Worm (Caenorhabditis elegans): ENCODE measurements around the gene C10A4.1.

C10A4.1 gene

DNA sequence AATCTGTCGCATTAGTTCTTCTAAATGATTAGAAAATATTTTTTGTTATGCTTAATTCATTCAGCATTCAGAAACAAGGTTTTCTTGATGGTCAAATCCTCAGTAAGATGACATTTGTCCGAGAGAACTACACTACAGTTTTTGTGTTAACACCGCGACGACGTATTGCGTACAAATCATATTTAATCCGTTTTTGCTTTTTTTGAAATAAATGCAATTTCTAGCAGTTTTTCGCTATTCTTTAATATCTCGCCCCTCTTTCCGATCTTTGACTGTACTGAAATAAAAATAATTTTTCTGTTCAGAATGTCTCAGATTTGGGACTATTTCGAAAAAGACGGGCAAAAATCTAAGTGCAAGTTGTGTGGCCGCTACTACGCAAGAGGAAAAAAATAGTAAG lies at the start of gene C10A4.1:
C10A4.1 (plus strand) TSS at position 301 of the 400 bp plus-strand sequence.
- no peak for TF ChIP-seq unc-62 (GFP tag; optimal IDR thresholded peaks at IDR 0.05)
- TF ChIP-seq unc-39 (tag; optimal IDR thresholded peaks at IDR 0.05), result no peak
- no peak for TF ChIP-seq ceh-9 (tag; optimal IDR thresholded peaks at IDR 0.05)
- TF ChIP-seq nhr-23 (tag; optimal IDR thresholded peaks at IDR 0.05), result no peak
- TF ChIP-seq elt-2 (tag; optimal IDR thresholded peaks at IDR 0.05), result no peak
- no peak for TF ChIP-seq tbx-2 (tag; optimal IDR thresholded peaks at IDR 0.05)
- TF ChIP-seq pqm-1 (tag; optimal IDR thresholded peaks at IDR 0.05), result no peak
- no peak for TF ChIP-seq nhr-237 (tag; optimal IDR thresholded peaks at IDR 0.05)
- no peak for TF ChIP-seq zag-1 (tag; optimal IDR thresholded peaks at IDR 0.05)
- TF ChIP-seq jun-1 (tag; optimal IDR thresholded peaks at IDR 0.05), result no peak
- no peak for TF ChIP-seq ceh-82 (tag; optimal IDR thresholded peaks at IDR 0.05)
- no peak for TF ChIP-seq lin-15B (tag; optimal IDR thresholded peaks at IDR 0.05)
- TF ChIP-seq nhr-77 (tag; optimal IDR thresholded peaks at IDR 0.05), result no peak
- no peak for TF ChIP-seq egl-27 (tag; optimal IDR thresholded peaks at IDR 0.05)
- no peak for TF ChIP-seq lin-39 (tag; optimal IDR thresholded peaks at IDR 0.05)
- no peak for TF ChIP-seq ceh-16 (tag; optimal IDR thresholded peaks at IDR 0.05)
- TF ChIP-seq mml-1 (tag; optimal IDR thresholded peaks at IDR 0.05), result no peak
- TF ChIP-seq nhr-25 (tag; optimal IDR thresholded peaks at IDR 0.05), result no peak

- TF ChIP-seq snpc-4 (tag; optimal IDR thresholded peaks at IDR 0.05), result no peak
- no peak for TF ChIP-seq R02D3.7 (tag; optimal IDR thresholded peaks at IDR 0.05)
- no peak for TF ChIP-seq pha-4 (tag; optimal IDR thresholded peaks at IDR 0.05)
These were observed 46.4 kb upstream of the C10A4.1 start for ce11 chrX:7369770-7370169.

ce11 chrX:7371945-7372344 lies 44.2 kb upstream of the C10A4.1 start:
- TF ChIP-seq eor-1 (tag; optimal IDR thresholded peaks at IDR 0.05) (no peak), pha-4 (tag; optimal IDR thresholded peaks at IDR 0.05) (no peak), ZK546.5 (tag; optimal IDR thresholded peaks at IDR 0.05) (no peak), egl-27 (tag; optimal IDR thresholded peaks at IDR 0.05) (no peak), jun-1 (tag; optimal IDR thresholded peaks at IDR 0.05) (no peak), elt-1 (tag; optimal IDR thresholded peaks at IDR 0.05) (no peak), ztf-11 (tag; optimal IDR thresholded peaks at IDR 0.05) (no peak), ceh-82 (tag; optimal IDR thresholded peaks at IDR 0.05) (no peak)

- TF ChIP-seq nhr-43 (tag; optimal IDR thresholded peaks at IDR 0.05; ENCODE audit: poor library complexity, severe bottlenecking), result no peak
- TF ChIP-seq fkh-10 (GFP tag; optimal IDR thresholded peaks at IDR 0.05), result peak; percentile 37
These were observed 39.2 kb upstream of the C10A4.1 start, which contains the start of gene npr-8 for ce11 chrX:7376941-7377340. Gene npr-8 (plus strand): TSS chrX:7377302.

DNA sequence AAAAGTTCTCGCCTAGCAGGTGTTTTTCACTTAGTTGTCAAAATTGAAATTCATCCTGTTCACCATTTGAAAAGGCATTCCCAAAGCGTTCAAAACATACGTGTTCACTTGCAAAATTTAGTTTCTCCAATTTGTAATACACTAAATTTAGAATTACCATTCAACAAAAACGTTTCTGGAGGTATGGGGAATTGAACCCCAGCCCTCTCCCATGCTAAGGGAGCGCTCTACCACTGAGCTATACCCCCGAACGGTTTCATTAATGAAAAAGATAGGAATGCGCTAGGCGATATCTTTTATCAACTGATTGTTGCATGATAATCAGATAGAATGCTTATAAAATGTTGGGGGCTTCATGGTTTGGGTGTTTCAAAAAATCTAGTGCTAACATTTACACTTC lies 37.6 kb upstream of the C10A4.1 start:
- TF ChIP-seq nhr-43 (tag; optimal IDR thresholded peaks at IDR 0.05; ENCODE audit: poor library complexity, severe bottlenecking) (peak; percentile 11), pha-4 (tag; optimal IDR thresholded peaks at IDR 0.05) (no peak)

DNA sequence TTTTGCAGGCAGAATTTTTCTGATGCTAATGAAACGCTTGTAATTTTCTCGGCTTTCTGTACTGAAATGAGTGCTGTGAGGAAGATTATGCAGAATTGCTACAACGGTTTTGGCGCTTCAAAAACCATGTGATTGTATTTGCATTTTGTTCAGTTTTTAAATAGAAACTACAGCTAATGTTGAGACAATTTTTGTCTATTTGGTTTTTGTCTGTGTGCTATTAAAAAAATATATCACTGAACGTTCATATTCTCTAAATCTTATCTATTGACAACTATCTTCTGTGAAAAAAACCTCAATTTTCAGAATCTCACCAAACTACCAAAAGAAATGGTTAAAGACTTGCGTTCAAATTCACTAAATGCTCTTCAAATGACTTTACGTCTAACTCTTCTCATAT lies 25.9 kb upstream of the C10A4.1 start, which contains the start of gene C10A4.6:
C10A4.6 (plus strand) TSS at position 301 of the 400 bp plus-strand sequence.
- TF ChIP-seq ztf-4 (tag; optimal IDR thresholded peaks at IDR 0.05) (no peak), mml-1 (tag; optimal IDR thresholded peaks at IDR 0.05) (no peak), nhr-12 (tag; optimal IDR thresholded peaks at IDR 0.05) (no peak), ceh-16 (tag; optimal IDR thresholded peaks at IDR 0.05) (no peak), skn-1 (tag; optimal IDR thresholded peaks at IDR 0.05) (no peak), pha-4 (tag; optimal IDR thresholded peaks at IDR 0.05) (no peak), fkh-10 (GFP tag; optimal IDR thresholded peaks at IDR 0.05) (no peak), nhr-28 (tag; optimal IDR thresholded peaks at IDR 0.05) (no peak), sea-2 (GFP tag; optimal IDR thresholded peaks at IDR 0.05) (no peak), nhr-11 (tag; optimal IDR thresholded peaks at IDR 0.05) (no peak), hmg-11 (tag; optimal IDR thresholded peaks at IDR 0.05) (no peak), elt-1 (tag; optimal IDR thresholded peaks at IDR 0.05) (no peak), pqm-1 (tag; optimal IDR thresholded peaks at IDR 0.05) (no peak), ceh-82 (tag; optimal IDR thresholded peaks at IDR 0.05) (no peak), aly-2 (tag; optimal IDR thresholded peaks at IDR 0.05) (no peak), jun-1 (tag; optimal IDR thresholded peaks at IDR 0.05) (no peak), unc-62 (GFP tag; optimal IDR thresholded peaks at IDR 0.05) (no peak), egl-5 (tag; optimal IDR thresholded peaks at IDR 0.05) (no peak)

Measured in whole organism, L3 larva.